Fruit fly (Drosophila melanogaster) whole organism, prepupa: Measurements from ENCODE around the gene Pdxk.
A peak's percentile ranks its signal among the peaks of the same experiment; 100 is the strongest.

Experiments used
- CG10631 ChIP-seq: fragments of 200-800 bp; sonication (Bioruptor generic); optimal IDR thresholded peaks from 2 replicates; lab custom pipeline; 2016; ENCODE audit warnings: missing biosample characterization, missing genetic modification characterization
- CG10669 ChIP-seq: fragments of 200-800 bp; sonication (Bioruptor generic); optimal IDR thresholded peaks from 3 replicates; lab custom pipeline; 2018; ENCODE audit warnings: missing biosample characterization, mild to moderate bottlenecking, missing genetic modification characterization, moderate library complexity
- CG11762 ChIP-seq: fragments of 200-800 bp; sonication (Bioruptor generic); optimal IDR thresholded peaks from 3 replicates; lab custom pipeline; 2016; ENCODE audit warnings: missing biosample characterization, missing genetic modification characterization; ENCODE audit not compliant: insufficient read depth
- CG1621 ChIP-seq: fragments of 200-800 bp; sonication (Bioruptor generic); optimal IDR thresholded peaks from 3 replicates; lab custom pipeline; 2018; ENCODE audit warnings: missing biosample characterization, mild to moderate bottlenecking, missing genetic modification characterization
- CG16779 ChIP-seq: fragments of 200-800 bp; sonication (Bioruptor generic); optimal IDR thresholded peaks from 3 replicates; lab custom pipeline; 2017; ENCODE audit warnings: missing biosample characterization, mild to moderate bottlenecking, missing genetic modification characterization
- CG3032 ChIP-seq: fragments of 200-800 bp; optimal IDR thresholded peaks from 2 replicates; lab custom pipeline; 2019; ENCODE audit warnings: missing biosample characterization, mild to moderate bottlenecking, missing genetic modification characterization, moderate library complexity
- CG31627 ChIP-seq: fragments of 200-800 bp; sonication (Bioruptor generic); optimal IDR thresholded peaks from 3 replicates; lab custom pipeline; 2016; ENCODE audit warnings: missing biosample characterization, missing genetic modification characterization
- CG3919 ChIP-seq: fragments of 200-800 bp; sonication (Bioruptor generic); optimal IDR thresholded peaks from 3 replicates; lab custom pipeline; 2016; ENCODE audit warnings: missing biosample characterization, missing genetic modification characterization
- CG4318 ChIP-seq: fragments of 200-800 bp; sonication (Bioruptor generic); optimal IDR thresholded peaks from 3 replicates; lab custom pipeline; 2017; ENCODE audit warnings: missing biosample characterization, mild to moderate bottlenecking, missing genetic modification characterization
- CG6163 ChIP-seq: fragments of 200-800 bp; sonication (Bioruptor generic); IDR thresholded peaks from 3 replicates; pipeline ENCODE4 v1.3.6; 2022; ENCODE audit warnings: missing biosample characterization, missing genetic modification characterization
- CG6276 ChIP-seq: fragments of 200-800 bp; sonication (Bioruptor generic); optimal IDR thresholded peaks from 2 replicates; lab custom pipeline; 2017; ENCODE audit warnings: missing biosample characterization, mild to moderate bottlenecking, missing genetic modification characterization
- CG6792 ChIP-seq: fragments of 200-800 bp; sonication (Bioruptor generic); optimal IDR thresholded peaks from 3 replicates; lab custom pipeline; 2016; ENCODE audit warnings: missing biosample characterization, missing genetic modification characterization
- CG6854 ChIP-seq: fragments of 200-800 bp; sonication (Bioruptor generic); optimal IDR thresholded peaks from 2 replicates; lab custom pipeline; 2017; ENCODE audit warnings: missing biosample characterization, mild to moderate bottlenecking, missing genetic modification characterization
- CG7368 ChIP-seq: fragments of 200-800 bp; sonication (Bioruptor generic); optimal IDR thresholded peaks from 3 replicates; lab custom pipeline; 2016; ENCODE audit warnings: missing biosample characterization, missing genetic modification characterization
- CG8119 ChIP-seq: fragments of 200-800 bp; sonication (Bioruptor generic); IDR thresholded peaks from 3 replicates; pipeline ENCODE4 v1.3.6; 2022; ENCODE audit warnings: missing biosample characterization, missing genetic modification characterization
- CG8319 ChIP-seq: fragments of 200-800 bp; sonication (Bioruptor generic); optimal IDR thresholded peaks from 3 replicates; lab custom pipeline; 2016; ENCODE audit warnings: missing biosample characterization, missing genetic modification characterization
- CG9139 ChIP-seq: fragments of 200-800 bp; sonication (Bioruptor generic); optimal IDR thresholded peaks from 3 replicates; lab custom pipeline; 2017; ENCODE audit warnings: missing biosample characterization, mild to moderate bottlenecking, missing genetic modification characterization
- Eip75B ChIP-seq: fragments of 200-800 bp; sonication (Bioruptor generic); optimal IDR thresholded peaks from 3 replicates; lab custom pipeline; 2016; ENCODE audit warnings: missing biosample characterization, missing genetic modification characterization
- Eip78C ChIP-seq: fragments of 200-800 bp; sonication (Bioruptor generic); peaks from one replicate; lab custom pipeline; 2016; ENCODE audit warnings: missing biosample characterization, missing genetic modification characterization
- Ets96B ChIP-seq: fragments of 200-800 bp; optimal IDR thresholded peaks from 2 replicates; lab custom pipeline; 2019; ENCODE audit warnings: missing biosample characterization, mild to moderate bottlenecking, missing genetic modification characterization, moderate library complexity
- Hr38 ChIP-seq: sonication (Bioruptor generic); optimal IDR thresholded peaks from 2 replicates; lab custom pipeline; 2016; ENCODE audit warnings: missing biosample characterization, missing genetic modification characterization
- Hr39 ChIP-seq: fragments of 200-800 bp; sonication (Bioruptor generic); optimal IDR thresholded peaks from 2 replicates; lab custom pipeline; 2016; ENCODE audit warnings: missing biosample characterization, missing genetic modification characterization
- Hr4 ChIP-seq: fragments of 200-800 bp; sonication (Bioruptor generic); optimal IDR thresholded peaks from 3 replicates; lab custom pipeline; 2016; ENCODE audit warnings: missing biosample characterization, missing genetic modification characterization
- Lpt ChIP-seq: fragments of 200-800 bp; sonication (Bioruptor generic); optimal IDR thresholded peaks from 3 replicates; lab custom pipeline; 2016; ENCODE audit warnings: missing biosample characterization, missing genetic modification characterization
- Met ChIP-seq: fragments of 200-800 bp; sonication (Bioruptor generic); optimal IDR thresholded peaks from 3 replicates; lab custom pipeline; 2016; ENCODE audit warnings: missing biosample characterization, missing genetic modification characterization
- OdsH ChIP-seq: fragments of 200-800 bp; sonication (Bioruptor generic); optimal IDR thresholded peaks from 3 replicates; lab custom pipeline; 2016; ENCODE audit warnings: missing biosample characterization, missing genetic modification characterization
- Smox ChIP-seq: fragments of 200-800 bp; sonication (Bioruptor generic); optimal IDR thresholded peaks from 3 replicates; lab custom pipeline; 2016; ENCODE audit warnings: missing biosample characterization, missing genetic modification characterization
- Sox102F ChIP-seq: fragments of 200-800 bp; sonication (Bioruptor generic); optimal IDR thresholded peaks from 2 replicates; lab custom pipeline; 2016; ENCODE audit warnings: missing biosample characterization, mild to moderate bottlenecking, missing genetic modification characterization
- Sox14 ChIP-seq: fragments of 200-800 bp; sonication (Bioruptor generic); optimal IDR thresholded peaks from 3 replicates; lab custom pipeline; 2016; ENCODE audit warnings: missing biosample characterization, missing genetic modification characterization
- Sox15 ChIP-seq: fragments of 200-800 bp; sonication (Bioruptor generic); optimal IDR thresholded peaks from 3 replicates; lab custom pipeline; 2016; ENCODE audit warnings: missing biosample characterization, missing genetic modification characterization
- achi ChIP-seq: fragments of 200-800 bp; sonication (Bioruptor generic); optimal IDR thresholded peaks from 3 replicates; lab custom pipeline; 2016; ENCODE audit warnings: missing biosample characterization, missing genetic modification characterization
- acj6 ChIP-seq: fragments of 200-800 bp; sonication (Bioruptor generic); optimal IDR thresholded peaks from 3 replicates; lab custom pipeline; 2016; ENCODE audit warnings: missing biosample characterization, missing genetic modification characterization
- cyc ChIP-seq: fragments of 200-800 bp; sonication (Bioruptor generic); optimal IDR thresholded peaks from 3 replicates; lab custom pipeline; 2016; ENCODE audit warnings: missing biosample characterization, missing genetic modification characterization
- dac ChIP-seq: fragments of 200-800 bp; sonication (Bioruptor generic); optimal IDR thresholded peaks from 2 replicates; lab custom pipeline; 2017; ENCODE audit warnings: missing biosample characterization, mild to moderate bottlenecking, missing genetic modification characterization
- dsx ChIP-seq: fragments of 200-800 bp; optimal IDR thresholded peaks from 3 replicates; lab custom pipeline; 2019; ENCODE audit warnings: missing biosample characterization, mild to moderate bottlenecking, missing genetic modification characterization, moderate library complexity; ENCODE audit not compliant: poor library complexity, severe bottlenecking
- eg ChIP-seq: fragments of 200-800 bp; sonication (Bioruptor generic); IDR thresholded peaks from 3 replicates; pipeline ENCODE4 v1.3.6; 2022; ENCODE audit warnings: missing biosample characterization, missing genetic modification characterization
- esn ChIP-seq: fragments of 200-800 bp; sonication (Bioruptor generic); optimal IDR thresholded peaks from 2 replicates; lab custom pipeline; 2016; ENCODE audit warnings: missing biosample characterization, mild to moderate bottlenecking, missing genetic modification characterization, moderate library complexity
- fd59A ChIP-seq: fragments of 200-800 bp; sonication (Bioruptor generic); optimal IDR thresholded peaks from 2 replicates; lab custom pipeline; 2017; ENCODE audit warnings: missing biosample characterization, mild to moderate bottlenecking, missing genetic modification characterization, missing genetic modification reagents
- lz ChIP-seq: fragments of 200-800 bp; sonication (Bioruptor generic); optimal IDR thresholded peaks from 3 replicates; lab custom pipeline; 2016; ENCODE audit warnings: missing biosample characterization, missing genetic modification characterization
- net ChIP-seq: fragments of 200-800 bp; sonication (Bioruptor generic); optimal IDR thresholded peaks from 3 replicates; lab custom pipeline; 2016; ENCODE audit warnings: missing biosample characterization, missing genetic modification characterization
- pdm3 ChIP-seq: fragments of 200-800 bp; sonication (Bioruptor generic); optimal IDR thresholded peaks from 3 replicates; lab custom pipeline; 2016; ENCODE audit warnings: missing biosample characterization, missing genetic modification characterization
- spab ChIP-seq: fragments of 200-800 bp; sonication (Bioruptor generic); optimal IDR thresholded peaks from 2 replicates; lab custom pipeline; 2017; ENCODE audit warnings: missing biosample characterization, mild to moderate bottlenecking, missing genetic modification characterization, missing genetic modification reagents
- ss ChIP-seq, 2 experiments: fragments of 200-800 bp; sonication (Bioruptor generic); optimal IDR thresholded peaks; 2 replicates in 1 of 2; 3 replicates in 1 of 2; lab custom pipeline; 2017 to 2018; ENCODE audit warnings: mild to moderate bottlenecking in 2 of 2, missing biosample characterization in 2 of 2, missing genetic modification characterization in 2 of 2, moderate library complexity in 1 of 2
- svp ChIP-seq: fragments of 200-800 bp; sonication (Bioruptor generic); peaks from one replicate; lab custom pipeline; 2016; ENCODE audit warnings: missing biosample characterization, missing genetic modification characterization
- topi ChIP-seq: fragments of 200-800 bp; sonication (Bioruptor generic); optimal IDR thresholded peaks from 3 replicates; lab custom pipeline; 2016; ENCODE audit warnings: missing biosample characterization, missing genetic modification characterization
- vri ChIP-seq: fragments of 200-800 bp; sonication (Bioruptor generic); optimal IDR thresholded peaks from 3 replicates; lab custom pipeline; 2016; ENCODE audit warnings: missing biosample characterization, mild to moderate bottlenecking, missing genetic modification characterization

The Pdxk gene

dm6 chr3L:9360217-9360692, at the start of gene Pdxk (continued):
- TF ChIP-seq Eip75B (GFP tag; lab: Kevin White, UChicago) (peak; percentile 43), CG8119 (GFP tag; lab: Robert Waterston, UW) (0 out of 3 replicates have a peak, but pooled peaks have one; percentile 30), Hr39 (no peak), CG11762 (GFP tag; lab: Kevin White, UChicago) (no peak), Lpt (GFP tag; lab: Kevin White, UChicago) (no peak), dsx (peak; percentile 39), topi (no peak)

dm6 chr3L:9333745-9334382, 26.3 kb upstream of the Pdxk start, which contains the start of gene PGRP-LA:
Gene PGRP-LA (plus strand): TSS chr3L:9334332.
- TF ChIP-seq Sox102F (GFP tag; lab: Kevin White, UChicago) (peak; percentile 31), topi (peak; percentile 21), Eip75B (GFP tag; lab: Kevin White, UChicago) (no peak), CG10669 (GFP tag; lab: Kevin White, UChicago) (no peak), Smox (no peak), CG3919 (GFP tag; lab: Kevin White, UChicago) (peak; percentile 57), acj6 (peak; percentile 33), CG3032 (no peak), OdsH (GFP tag; lab: Kevin White, UChicago) (peak; percentile 37), Sox15 (no peak), spab (GFP tag; lab: Kevin White, UChicago) (no peak), CG8319 (GFP tag; lab: Kevin White, UChicago) (no peak), CG6276 (GFP tag; lab: Kevin White, UChicago) (no peak), eg (GFP tag; lab: Robert Waterston, UW) (no peak), svp (GFP tag; lab: Kevin White, UChicago) (no peak), CG8119 (GFP tag; lab: Robert Waterston, UW) (no peak), Eip78C (peak; percentile 69), CG7368 (GFP tag; lab: Kevin White, UChicago) (no peak), pdm3 (GFP tag; lab: Kevin White, UChicago) (peak; percentile 44), CG16779 (tag; lab: Kevin White, UChicago) (no peak), cyc (peak; percentile 44), lz (GFP tag; lab: Kevin White, UChicago) (peak; percentile 41), Hr4 (GFP tag; lab: Kevin White, UChicago) (peak; percentile 26), CG1621 (tag; lab: Kevin White, UChicago) (no peak), CG6163 (GFP tag; lab: Robert Waterston, UW) (peak; percentile 21; the same call in 1 of the 3 replicates), Sox14 (GFP tag; lab: Kevin White, UChicago) (peak; percentile 10), achi (GFP tag; lab: Kevin White, UChicago) (peak; percentile 10), Met (peak; percentile 45), CG31627 (GFP tag; lab: Kevin White, UChicago) (peak; percentile 18), CG9139 (no peak), Hr39 (peak; percentile 5)

dm6 chr3L:9335711-9336110, 24.4 kb upstream of the Pdxk start:
- TF ChIP-seq CG4318 (GFP tag; lab: Kevin White, UChicago) (no peak), Sox102F (GFP tag; lab: Kevin White, UChicago) (no peak), esn (no peak), CG10631 (GFP tag; lab: Kevin White, UChicago) (no peak), CG6854 (GFP tag; lab: Kevin White, UChicago) (peak; percentile 59), Ets96B (tag; lab: Kevin White, UChicago) (no peak), achi (GFP tag; lab: Kevin White, UChicago) (no peak), CG8119 (GFP tag; lab: Robert Waterston, UW) (peak; percentile 38; the same call in 1 of the 3 replicates), fd59A (no peak), acj6 (no peak), vri (GFP tag; lab: Kevin White, UChicago) (peak; percentile 21), CG8319 (GFP tag; lab: Kevin White, UChicago) (no peak), CG6792 (peak; percentile 5), topi (no peak), ss (GFP tag; optimal IDR thresholded peaks at IDR 0.05; lab: Kevin White, UChicago) (peak; percentile 8 to 60), net (GFP tag; lab: Kevin White, UChicago) (no peak), dac (no peak), CG9139 (peak; percentile 42), CG3032 (no peak), spab (GFP tag; lab: Kevin White, UChicago) (no peak), CG1621 (tag; lab: Kevin White, UChicago) (peak; percentile 20), CG11762 (GFP tag; lab: Kevin White, UChicago) (no peak), Eip78C (no peak), Hr38 (no peak), OdsH (GFP tag; lab: Kevin White, UChicago) (no peak)
